4 fruit fly cellular contexts compared by ENCODE assay signal in genomic region chr3R:25684859-25685258, dm6.
TF ChIP-seq lines count a peak whose summit lies in the region.

RpL27 (minus strand) TSS chr3R:25685051.

TF ChIP-seq in whole organism, adult, 20 proteins besides CTCF, POLR2A, EP300 and RAD21 (continued from another document):
- TF ChIP-seq Hr96 (GFP tag; optimal IDR thresholded peaks at IDR 0.05; lab: Kevin White, UChicago) = no peak
- peak; percentile 80 for TF ChIP-seq ovo (GFP tag; optimal IDR thresholded peaks at IDR 0.05; lab: Kevin White, UChicago)
TF ChIP-seq in whole organism, adult: peak in this region for 17.

TF ChIP-seq in whole organism, embryonic, 481 proteins besides CTCF, POLR2A, EP300 and RAD21 (continued from another document and continues in another):
- peak; percentile 54; the same call in 1 of the 2 replicates for TF ChIP-seq rib (GFP tag; IDR thresholded peaks at IDR 0.05; lab: Robert Waterston, UW)
- TF ChIP-seq nmo (GFP tag; optimal IDR thresholded peaks at IDR 0.05; lab: Kevin White, UChicago) = peak; percentile 81
- TF ChIP-seq sug (tag; optimal IDR thresholded peaks at IDR 0.05; lab: Kevin White, UChicago) = peak; percentile 84
- TF ChIP-seq nerfin-2 (GFP tag; IDR thresholded peaks at IDR 0.05; lab: Robert Waterston, UW; ENCODE audit: partially characterized antibody) = no peak
- peak; percentile 66 for TF ChIP-seq Dip3 (GFP tag; optimal IDR thresholded peaks at IDR 0.05; lab: Kevin White, UChicago)
- TF ChIP-seq CG15073 (GFP tag; optimal IDR thresholded peaks at IDR 0.05; lab: Kevin White, UChicago) = no peak
- no peak for TF ChIP-seq CG15479 (GFP tag; optimal IDR thresholded peaks at IDR 0.05; lab: Kevin White, UChicago)
- peak; percentile 72; the same call in 1 of the 2 replicates for TF ChIP-seq CG11085 (GFP tag; IDR thresholded peaks at IDR 0.05; lab: Robert Waterston, UW)
- TF ChIP-seq CG7987 (GFP tag; optimal IDR thresholded peaks at IDR 0.05; lab: Kevin White, UChicago) = peak; percentile 95
- TF ChIP-seq Nf-YA (GFP tag; IDR thresholded peaks at IDR 0.05; lab: Robert Waterston, UW) = peak; percentile 73
- TF ChIP-seq bbx (GFP tag; IDR thresholded peaks at IDR 0.05; lab: Robert Waterston, UW; ENCODE audit: partially characterized antibody) = peak; percentile 80
- TF ChIP-seq pb (GFP tag; optimal IDR thresholded peaks at IDR 0.05; lab: Kevin White, UChicago) = peak; percentile 87
- TF ChIP-seq CG33557 (GFP tag; optimal IDR thresholded peaks at IDR 0.05; lab: Kevin White, UChicago) = peak; percentile 71
- TF ChIP-seq ro (GFP tag; IDR thresholded peaks at IDR 0.05; lab: Robert Waterston, UW) = no peak
- peak; percentile 73 for TF ChIP-seq CG14050 (GFP tag; IDR thresholded peaks at IDR 0.05; lab: Robert Waterston, UW)
- TF ChIP-seq wdn (GFP tag; IDR thresholded peaks at IDR 0.05; lab: Robert Waterston, UW) = 0 out of 2 replicates have a peak, but pooled peaks have one; percentile 52
- TF ChIP-seq Elba2 (GFP tag; optimal IDR thresholded peaks at IDR 0.05; lab: Kevin White, UChicago) = no peak
- TF ChIP-seq Xbp1 (GFP tag; optimal IDR thresholded peaks at IDR 0.05; lab: Kevin White, UChicago) = peak; percentile 74
- TF ChIP-seq CG34224 (GFP tag; IDR thresholded peaks at IDR 0.05; lab: Robert Waterston, UW; ENCODE audit: partially characterized antibody) = peak; percentile 50; the same call in 1 of the 3 replicates
- no peak for TF ChIP-seq Doc2 (GFP tag; IDR thresholded peaks at IDR 0.05; lab: Robert Waterston, UW)
- TF ChIP-seq E2f1 (GFP tag; IDR thresholded peaks at IDR 0.05; lab: Robert Waterston, UW) = peak; percentile 68
- TF ChIP-seq CG1024 (GFP tag; IDR thresholded peaks at IDR 0.05; lab: Robert Waterston, UW) = peak; percentile 63; the same call in 1 of the 2 replicates
- peak; percentile 86 for TF ChIP-seq CG10209 (GFP tag; optimal IDR thresholded peaks at IDR 0.05; lab: Kevin White, UChicago)
- TF ChIP-seq CG11093 (GFP tag; IDR thresholded peaks at IDR 0.05; lab: Robert Waterston, UW) = no peak
- TF ChIP-seq onecut (GFP tag; IDR thresholded peaks at IDR 0.05; lab: Robert Waterston, UW) = peak; percentile 85
- peak; percentile 96 for TF ChIP-seq caup (GFP tag; optimal IDR thresholded peaks at IDR 0.05; lab: Kevin White, UChicago; ENCODE audit: severe bottlenecking)
- TF ChIP-seq corto (GFP tag; optimal IDR thresholded peaks at IDR 0.05; lab: Kevin White, UChicago) = peak; percentile 67
- peak; percentile 88 for TF ChIP-seq CG31441 (GFP tag; IDR thresholded peaks at IDR 0.05; lab: Robert Waterston, UW)
- TF ChIP-seq gcm (GFP tag; optimal IDR thresholded peaks at IDR 0.05; lab: Kevin White, UChicago) = peak; percentile 75
- peak; percentile 56; the same call in 1 of the 2 replicates for TF ChIP-seq HLH3B (GFP tag; IDR thresholded peaks at IDR 0.05; lab: Robert Waterston, UW)
- peak; percentile 92 for TF ChIP-seq Ets65A (GFP tag; lab: Kevin White, UChicago)
- TF ChIP-seq Dip2 (GFP tag; IDR thresholded peaks at IDR 0.05; lab: Robert Waterston, UW) = no peak
- TF ChIP-seq CG3065 (GFP tag; optimal IDR thresholded peaks at IDR 0.05; lab: Kevin White, UChicago) = peak; percentile 40
- peak; percentile 89 for TF ChIP-seq CG17912 (GFP tag; optimal IDR thresholded peaks at IDR 0.05; lab: Kevin White, UChicago)
- TF ChIP-seq da (GFP tag; optimal IDR thresholded peaks at IDR 0.05; lab: Kevin White, UChicago) = peak; percentile 30
- TF ChIP-seq CG2875 (GFP tag; optimal IDR thresholded peaks at IDR 0.05; lab: Kevin White, UChicago) = peak; percentile 78
- TF ChIP-seq CG2889 (GFP tag; IDR thresholded peaks at IDR 0.05; lab: Robert Waterston, UW) = 0 out of 3 replicates have a peak, but pooled peaks have one; percentile 10
- peak; percentile 88 for TF ChIP-seq emc (GFP tag; optimal IDR thresholded peaks at IDR 0.05; lab: Kevin White, UChicago)
- TF ChIP-seq MESR4 (GFP tag; optimal IDR thresholded peaks at IDR 0.05; lab: Kevin White, UChicago) = peak; percentile 97
- no peak for TF ChIP-seq Abd-B (GFP tag; optimal IDR thresholded peaks at IDR 0.05; lab: Kevin White, UChicago)
- peak; percentile 72; the same call in 2 of the 3 replicates for TF ChIP-seq dysf (GFP tag; IDR thresholded peaks at IDR 0.05; lab: Robert Waterston, UW)

TF ChIP-seq in whole organism, prepupa, 60 proteins besides CTCF, POLR2A, EP300 and RAD21 (continued from another document):
- TF ChIP-seq Gug (GFP tag; IDR thresholded peaks at IDR 0.05; lab: Robert Waterston, UW) (no peak), CG6808 (GFP tag; optimal IDR thresholded peaks at IDR 0.05; lab: Kevin White, UChicago) (peak; percentile 73), CG32006 (GFP tag; optimal IDR thresholded peaks at IDR 0.05; lab: Kevin White, UChicago) (no peak), CG6276 (GFP tag; optimal IDR thresholded peaks at IDR 0.05; lab: Kevin White, UChicago) (no peak), CG10631 (GFP tag; optimal IDR thresholded peaks at IDR 0.05; lab: Kevin White, UChicago) (no peak), fd85E (GFP tag; optimal IDR thresholded peaks at IDR 0.05; lab: Kevin White, UChicago) (peak; percentile 80), Hr4 (GFP tag; optimal IDR thresholded peaks at IDR 0.05; lab: Kevin White, UChicago) (peak; percentile 11), CG1621 (tag; optimal IDR thresholded peaks at IDR 0.05; lab: Kevin White, UChicago) (peak; percentile 55), CG6854 (GFP tag; optimal IDR thresholded peaks at IDR 0.05; lab: Kevin White, UChicago) (peak; percentile 93), fd59A (GFP tag; optimal IDR thresholded peaks at IDR 0.05; lab: Kevin White, UChicago) (peak; percentile 4), Eip75B (GFP tag; optimal IDR thresholded peaks at IDR 0.05; lab: Kevin White, UChicago) (peak; percentile 71), CG8319 (GFP tag; optimal IDR thresholded peaks at IDR 0.05; lab: Kevin White, UChicago) (peak; percentile 47), topi (GFP tag; optimal IDR thresholded peaks at IDR 0.05; lab: Kevin White, UChicago) (peak; percentile 81), vri (GFP tag; optimal IDR thresholded peaks at IDR 0.05; lab: Kevin White, UChicago) (peak; percentile 80), Sox14 (GFP tag; optimal IDR thresholded peaks at IDR 0.05; lab: Kevin White, UChicago) (peak; percentile 58), CG7368 (GFP tag; optimal IDR thresholded peaks at IDR 0.05; lab: Kevin White, UChicago) (peak; percentile 61), OdsH (GFP tag; optimal IDR thresholded peaks at IDR 0.05; lab: Kevin White, UChicago) (peak; percentile 67), svp (GFP tag; lab: Kevin White, UChicago) (peak; percentile 66), CG6792 (GFP tag; optimal IDR thresholded peaks at IDR 0.05; lab: Kevin White, UChicago) (peak; percentile 61), acj6 (GFP tag; optimal IDR thresholded peaks at IDR 0.05; lab: Kevin White, UChicago) (peak; percentile 56), cyc (GFP tag; optimal IDR thresholded peaks at IDR 0.05; lab: Kevin White, UChicago) (peak; percentile 70), fkh (GFP tag; optimal IDR thresholded peaks at IDR 0.05; lab: Kevin White, UChicago) (no peak), ss (GFP tag; optimal IDR thresholded peaks at IDR 0.05; lab: Kevin White, UChicago) (peak; percentile 65 to 81), CG31627 (GFP tag; optimal IDR thresholded peaks at IDR 0.05; lab: Kevin White, UChicago) (peak; percentile 56), Sox102F (GFP tag; optimal IDR thresholded peaks at IDR 0.05; lab: Kevin White, UChicago) (peak; percentile 76), CG11902 (GFP tag; optimal IDR thresholded peaks at IDR 0.05; lab: Kevin White, UChicago) (no peak), dsx (GFP tag; optimal IDR thresholded peaks at IDR 0.05; lab: Kevin White, UChicago; ENCODE audit: poor library complexity, severe bottlenecking) (no peak), Ets21C (GFP tag; optimal IDR thresholded peaks at IDR 0.05; lab: Kevin White, UChicago) (peak; percentile 44), pdm3 (GFP tag; optimal IDR thresholded peaks at IDR 0.05; lab: Kevin White, UChicago) (peak; percentile 62), Eip93F (GFP tag; optimal IDR thresholded peaks at IDR 0.05; lab: Kevin White, UChicago) (peak; percentile 25), net (GFP tag; optimal IDR thresholded peaks at IDR 0.05; lab: Kevin White, UChicago) (peak; percentile 74), CG3032 (tag; optimal IDR thresholded peaks at IDR 0.05; lab: Kevin White, UChicago) (peak; percentile 52), Blimp-1 (GFP tag; optimal IDR thresholded peaks at IDR 0.05; lab: Kevin White, UChicago) (peak; percentile 66), CG8632 (GFP tag; optimal IDR thresholded peaks at IDR 0.05; lab: Kevin White, UChicago) (no peak), CG11762 (GFP tag; optimal IDR thresholded peaks at IDR 0.05; lab: Kevin White, UChicago; ENCODE audit: insufficient read depth) (peak; percentile 56), Lpt (GFP tag; optimal IDR thresholded peaks at IDR 0.05; lab: Kevin White, UChicago) (no peak), Sox15 (GFP tag; optimal IDR thresholded peaks at IDR 0.05; lab: Kevin White, UChicago) (no peak), CG34406 (GFP tag; optimal IDR thresholded peaks at IDR 0.05; lab: Kevin White, UChicago) (peak; percentile 64), CG9139 (GFP tag; optimal IDR thresholded peaks at IDR 0.05; lab: Kevin White, UChicago) (peak; percentile 75), esn (GFP tag; optimal IDR thresholded peaks at IDR 0.05; lab: Kevin White, UChicago) (peak; percentile 83)

TF ChIP-seq in whole organism, wandering third instar larva, 38 proteins besides CTCF, POLR2A, EP300 and RAD21 (continued from another document):
- TF ChIP-seq Rel (GFP tag; optimal IDR thresholded peaks at IDR 0.05; lab: Kevin White, UChicago) (no peak), Rel (tag; optimal IDR thresholded peaks at IDR 0.05; lab: Kevin White, UChicago) (peak; percentile 81), Dif (GFP tag; optimal IDR thresholded peaks at IDR 0.05; lab: Kevin White, UChicago; ENCODE audit: partially characterized antibody) (no peak), pan (optimal IDR thresholded peaks at IDR 0.05; lab: Kevin White, UChicago) (no peak), CrebA (GFP tag; optimal IDR thresholded peaks at IDR 0.05; lab: Kevin White, UChicago; ENCODE audit: borderline replicate concordance) (no peak), GATAd (GFP tag; optimal IDR thresholded peaks at IDR 0.05; lab: Kevin White, UChicago) (no peak), dl (GFP tag; optimal IDR thresholded peaks at IDR 0.05; lab: Kevin White, UChicago; ENCODE audit: insufficient read depth in 1 of 2, partially characterized antibody in 2 of 2) (no peak), fru (GFP tag; optimal IDR thresholded peaks at IDR 0.05; lab: Kevin White, UChicago) (peak; percentile 69), HLH106 (tag; optimal IDR thresholded peaks at IDR 0.05; lab: Kevin White, UChicago) (peak; percentile 73), tai (GFP tag; optimal IDR thresholded peaks at IDR 0.05; lab: Kevin White, UChicago) (no peak), Sp1 (GFP tag; optimal IDR thresholded peaks at IDR 0.05; lab: Kevin White, UChicago) (peak; percentile 85), Hnf4 (GFP tag; optimal IDR thresholded peaks at IDR 0.05; lab: Kevin White, UChicago) (peak; percentile 69), CG9705 (GFP tag; optimal IDR thresholded peaks at IDR 0.05; lab: Kevin White, UChicago) (peak; percentile 81), brk (GFP tag; optimal IDR thresholded peaks at IDR 0.05; lab: Kevin White, UChicago) (peak; percentile 81), usp (GFP tag; optimal IDR thresholded peaks at IDR 0.05; lab: Kevin White, UChicago) (no peak), Hr78 (GFP tag; optimal IDR thresholded peaks at IDR 0.05; lab: Kevin White, UChicago) (no peak), Abd-B (GFP tag; optimal IDR thresholded peaks at IDR 0.05; lab: Kevin White, UChicago) (no peak)
